Worm (Caenorhabditis elegans) whole organism, midembryonic: ENCODE measurements around the gene E02H1.6.

Source experiments
- T22C8.4 ChIP-seq: fragments of 200-800 bp; sonication (Bioruptor generic); IDR thresholded peaks from 2 replicates; pipeline ENCODE4 v1.3.6; 2022; ENCODE audit warnings: missing genetic modification characterization, missing compliant biosample characterization
- cog-1 ChIP-seq: sonication (generic microtip); optimal IDR thresholded peaks from 2 replicates; lab custom pipeline; 2016; ENCODE audit warnings: missing genetic modification characterization, missing compliant biosample characterization
- flt-1 ChIP-seq: fragments of 200-800 bp; sonication (Bioruptor generic); IDR thresholded peaks from 2 replicates; pipeline ENCODE4 v1.3.6; 2022; ENCODE audit warnings: missing genetic modification characterization, missing compliant biosample characterization
- klf-2 ChIP-seq: fragments of 200-800 bp; sonication (Bioruptor generic); conservative IDR thresholded peaks from 2 replicates; pipeline ENCODE4 v1.3.6; 2022; ENCODE audit warnings: missing genetic modification reagents, missing genetic modification characterization, missing compliant biosample characterization
- med-1 ChIP-seq: sonication (generic microtip); optimal IDR thresholded peaks from 2 replicates; lab custom pipeline; 2017; ENCODE audit warnings: missing genetic modification characterization, mild to moderate bottlenecking, missing compliant biosample characterization, antibody characterized with exemption, missing genetic modification reagents; ENCODE audit not compliant: insufficient read depth
- ref-1 ChIP-seq: fragments of 200-800 bp; sonication (Bioruptor generic); conservative IDR thresholded peaks from 2 replicates; pipeline ENCODE4 v1.3.6; 2022; ENCODE audit warnings: missing genetic modification reagents, missing genetic modification characterization, missing compliant biosample characterization
- tab-1 ChIP-seq: fragments of 200-800 bp; sonication (Bioruptor generic); IDR thresholded peaks from 2 replicates; pipeline ENCODE4 v1.3.6; 2022; ENCODE audit warnings: missing genetic modification characterization, missing compliant biosample characterization
- ztf-23 ChIP-seq: fragments of 200-800 bp; sonication (Bioruptor generic); IDR thresholded peaks from 2 replicates; pipeline ENCODE4 v1.3.6; 2022; ENCODE audit warnings: missing genetic modification reagents, missing genetic modification characterization, missing compliant biosample characterization
- ztf-29 ChIP-seq: fragments of 200-800 bp; sonication (Bioruptor generic); IDR thresholded peaks from 2 replicates; pipeline ENCODE4 v1.3.6; 2022; ENCODE audit warnings: missing genetic modification reagents, missing genetic modification characterization, missing compliant biosample characterization

The E02H1.6 gene

ce11 chrII:9591071-9591470, 5.4 kb upstream of the E02H1.6 start, which contains the start of the genes E02H1.1 and tag-124:
TSS of gene E02H1.1 (minus strand) at chrII:9591164.
TSS of gene tag-124 (plus strand) at chrII:9591292.
- TF ChIP-seq cog-1 (tag; lab: Kevin White, UChicago) (peak; percentile 7), T22C8.4 (no peak), tab-1 (GFP tag; lab: Robert Waterston, UW) (no peak), klf-2 (no peak), ref-1 (GFP tag; lab: Robert Waterston, UW) (no peak), ztf-23 (peak; percentile 52; the same call in 1 of the 2 replicates), ztf-29 (no peak), flt-1 (GFP tag; lab: Robert Waterston, UW) (peak; percentile 62), med-1 (no peak)

- TF ChIP-seq T22C8.4 (no peak), tab-1 (GFP tag; lab: Robert Waterston, UW) (no peak), ref-1 (GFP tag; lab: Robert Waterston, UW) (no peak), flt-1 (GFP tag; lab: Robert Waterston, UW) (no peak), cog-1 (tag; lab: Kevin White, UChicago) (no peak), ztf-29 (no peak), klf-2 (no peak), med-1 (no peak), ztf-23 (no peak)
Measured at ce11 chrII:9592737-9593136, 3.8 kb upstream of the E02H1.6 start, which contains the start of gene parp-2. TSS of gene parp-2 (plus strand) at chrII:9593037.

ce11 chrII:9594924-9595323, 1.6 kb upstream of the E02H1.6 start, which contains the start of gene E02H1.5:
TSS of gene E02H1.5 (plus strand) at chrII:9595224.
- TF ChIP-seq ref-1 (GFP tag; lab: Robert Waterston, UW) (no peak), ztf-29 (no peak), ztf-23 (no peak), klf-2 (no peak), T22C8.4 (no peak), cog-1 (tag; lab: Kevin White, UChicago) (no peak), med-1 (no peak), flt-1 (GFP tag; lab: Robert Waterston, UW) (no peak)

ce11 chrII:9597516-9598047, 1.1 kb downstream of the E02H1.6 start, which contains the start of gene mrpl-53:
TSS of gene mrpl-53 (plus strand) at chrII:9597622.
- no peak for TF ChIP-seq ztf-29
- TF ChIP-seq tab-1 (GFP tag; lab: Robert Waterston, UW): no peak
- TF ChIP-seq med-1: no peak
- no peak for TF ChIP-seq cog-1 (tag; lab: Kevin White, UChicago)
- TF ChIP-seq ztf-23: no peak
- TF ChIP-seq ref-1 (GFP tag; lab: Robert Waterston, UW): no peak
- no peak for TF ChIP-seq klf-2
- TF ChIP-seq flt-1 (GFP tag; lab: Robert Waterston, UW): no peak
- no peak for TF ChIP-seq T22C8.4

- TF ChIP-seq cog-1 (tag; lab: Kevin White, UChicago): no peak
Measured at ce11 chrII:9600022-9600722, 3.7 kb downstream of the E02H1.6 start.

- TF ChIP-seq T22C8.4 (no peak), klf-2 (no peak), ztf-29 (no peak)
Measured at ce11 chrII:9601069-9601468, 4.6 kb downstream of the E02H1.6 start.

ce11 chrII:9601679-9602078, 5.2 kb downstream of the E02H1.6 start:
- TF ChIP-seq ref-1 (GFP tag; lab: Robert Waterston, UW) (no peak), ztf-29 (no peak), cog-1 (tag; lab: Kevin White, UChicago) (no peak), tab-1 (GFP tag; lab: Robert Waterston, UW) (no peak), ztf-23 (no peak), flt-1 (GFP tag; lab: Robert Waterston, UW) (no peak), klf-2 (no peak), T22C8.4 (no peak), med-1 (no peak)

- TF ChIP-seq klf-2 (no peak), ztf-29 (no peak), cog-1 (tag; lab: Kevin White, UChicago) (no peak), T22C8.4 (no peak), ztf-23 (no peak), tab-1 (GFP tag; lab: Robert Waterston, UW) (no peak), flt-1 (GFP tag; lab: Robert Waterston, UW) (no peak), med-1 (no peak), ref-1 (GFP tag; lab: Robert Waterston, UW) (no peak)
Measured at ce11 chrII:9602566-9602965, 6.1 kb downstream of the E02H1.6 start.

- TF ChIP-seq cog-1 (tag; lab: Kevin White, UChicago) (peak; percentile 69), ztf-23 (no peak)
Measured at ce11 chrII:9603419-9603818, 6.9 kb downstream of the E02H1.6 start.

ce11 chrII:9604063-9604462, 7.6 kb downstream of the E02H1.6 start:
- TF ChIP-seq flt-1 (GFP tag; lab: Robert Waterston, UW) (no peak), klf-2 (no peak), med-1 (no peak), T22C8.4 (no peak), ztf-29 (no peak), tab-1 (GFP tag; lab: Robert Waterston, UW) (no peak), ref-1 (GFP tag; lab: Robert Waterston, UW) (no peak), ztf-23 (no peak), cog-1 (tag; lab: Kevin White, UChicago) (no peak)

ce11 chrII:9604685-9605084, 8.2 kb downstream of the E02H1.6 start:
- no peak for TF ChIP-seq ref-1 (GFP tag; lab: Robert Waterston, UW)
- TF ChIP-seq med-1: no peak
- no peak for TF ChIP-seq T22C8.4
- TF ChIP-seq klf-2: no peak
- no peak for TF ChIP-seq tab-1 (GFP tag; lab: Robert Waterston, UW)
- no peak for TF ChIP-seq ztf-29
- TF ChIP-seq ztf-23: no peak
- no peak for TF ChIP-seq flt-1 (GFP tag; lab: Robert Waterston, UW)
- TF ChIP-seq cog-1 (tag; lab: Kevin White, UChicago): no peak
